Fruit fly (Drosophila melanogaster): ENCODE data around the gene AP-1-2beta.

- TF ChIP-seq psq (optimal IDR thresholded peaks at IDR 0.05) (no peak), EcR (GFP tag; optimal IDR thresholded peaks at IDR 0.05) (no peak)
Measured at dm6 chrX:19752344-19752743, 21.5 kb downstream of the AP-1-2beta start.

All from whole organism.